Fruit fly (Drosophila melanogaster) S2 (cell line): ENCODE data around the gene RpL15.

Source experiments
- CG8478 ChIP-seq: fragments of >200 bp; optimal IDR thresholded peaks from 2 replicates; lab custom pipeline; 2018
- CTCF ChIP-seq, 2 experiments: fragments of >200 bp; optimal IDR thresholded peaks; 2 replicates each; lab custom pipeline; 2018

DNA sequence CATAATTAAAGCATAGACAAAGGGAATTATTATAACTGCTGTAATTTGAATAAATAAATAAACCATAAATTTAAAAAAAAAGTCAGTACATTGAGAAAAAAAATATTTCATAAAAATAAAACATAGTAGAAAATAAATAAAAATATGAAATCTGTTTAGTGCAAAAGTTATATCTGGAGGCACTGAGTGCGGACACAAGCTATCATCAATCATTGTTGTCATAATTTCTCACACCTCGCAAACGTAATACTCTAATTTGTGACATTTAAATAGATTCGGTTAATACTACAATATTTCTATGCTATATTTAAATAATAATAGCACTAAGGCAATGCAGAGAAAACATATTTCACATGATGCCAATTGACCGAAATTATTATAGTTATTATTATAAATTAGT, 1.4 kb upstream of the RpL15 start:
- TF ChIP-seq CG8478 (no peak), CTCF (optimal IDR thresholded peaks at IDR 0.05; lab: Kevin White, UChicago) (no peak)
